Fruit fly (Drosophila melanogaster) whole organism, embryonic: Measurements from ENCODE around the gene Spec2.

Experiments used
- B-H2 ChIP-seq: fragments of 200-800 bp; sonication (Bioruptor generic); optimal IDR thresholded peaks from 2 replicates; lab custom pipeline; 2018; ENCODE audit warnings: missing biosample characterization, mild to moderate bottlenecking, missing genetic modification characterization
- CG11560 ChIP-seq: fragments of 200-800 bp; sonication (Bioruptor generic); IDR thresholded peaks from 3 replicates; pipeline ENCODE4 v1.3.6; 2022; ENCODE audit warnings: missing biosample characterization, missing genetic modification characterization
- Kr ChIP-seq: fragments of 200-800 bp; sonication (Bioruptor generic); optimal IDR thresholded peaks from 2 replicates; lab custom pipeline; 2017; ENCODE audit warnings: missing biosample characterization, mild to moderate bottlenecking, missing genetic modification characterization
- Oaz ChIP-seq: fragments of 200-800 bp; sonication (Bioruptor generic); IDR thresholded peaks from 2 replicates; pipeline ENCODE4 v1.3.6; 2022; ENCODE audit warnings: missing biosample characterization, missing genetic modification characterization
- emc ChIP-seq: fragments of 200-800 bp; sonication (Bioruptor generic); optimal IDR thresholded peaks from 2 replicates; lab custom pipeline; 2016; ENCODE audit warnings: missing biosample characterization, missing genetic modification characterization
- maf-S ChIP-seq: fragments of 200-800 bp; sonication (Bioruptor generic); optimal IDR thresholded peaks from 2 replicates; lab custom pipeline; 2016; ENCODE audit warnings: missing biosample characterization, missing genetic modification characterization
- sc ChIP-seq, 3 experiments: fragments of >200 bp in 2 of 3; fragments of 200-800 bp in 1 of 3; sonication (Bioruptor generic) in 1 of 3; optimal IDR thresholded peaks; 2 replicates in 2 of 3; 3 replicates in 1 of 3; lab custom pipeline; 2017; ENCODE audit warnings: mild to moderate bottlenecking in 1 of 3, missing biosample characterization in 1 of 3, missing genetic modification characterization in 1 of 3, missing genetic modification reagents in 1 of 3
- unpg ChIP-seq: fragments of 200-800 bp; sonication (Bioruptor generic); optimal IDR thresholded peaks from 3 replicates; lab custom pipeline; 2018; ENCODE audit warnings: missing biosample characterization, mild to moderate bottlenecking, missing genetic modification characterization, moderate library complexity

dm6 chr3R:5612372-5613113 lies 11.4 kb downstream of the Spec2 start, which contains the start of gene Rga:
- TF ChIP-seq emc (GFP tag; lab: Kevin White, UChicago) (no peak), Oaz (GFP tag; lab: Robert Waterston, UW) (no peak), CG11560 (tag; lab: Robert Waterston, UW) (no peak), Kr (GFP tag; lab: Kevin White, UChicago) (no peak), maf-S (GFP tag; lab: Kevin White, UChicago) (no peak), sc (optimal IDR thresholded peaks at IDR 0.05; lab: Kevin White, UChicago) (no peak), sc (GFP tag; optimal IDR thresholded peaks at IDR 0.05; lab: Kevin White, UChicago) (no peak), unpg (no peak), B-H2 (GFP tag; lab: Kevin White, UChicago) (no peak)
